Fruit fly (Drosophila melanogaster): ENCODE data around the gene CG13950.

CG13950 gene

DNA sequence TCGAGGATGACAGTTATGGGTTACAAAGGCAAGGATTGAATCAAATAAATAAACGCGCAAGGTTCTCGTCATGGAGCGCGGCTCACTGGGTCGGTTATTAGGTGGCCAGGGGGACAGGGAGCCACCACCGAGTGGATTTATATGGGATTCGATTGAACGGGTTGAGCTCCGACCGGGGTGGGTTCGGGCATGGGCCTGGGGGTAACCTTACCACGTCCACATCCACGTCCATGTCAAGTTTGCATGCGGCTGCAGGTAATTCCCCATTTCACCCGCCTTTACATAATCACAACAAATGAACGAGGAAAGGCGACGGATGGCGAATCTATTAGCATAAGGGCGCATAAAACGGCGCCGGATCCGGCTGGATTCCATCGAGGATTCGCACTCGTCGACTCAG lies at the start of gene CG13950:
Gene CG13950, plus strand, starts transcription at position 301 of the 400 bp plus-strand sequence.
- TF ChIP-seq CG8478 (optimal IDR thresholded peaks at IDR 0.05) (no peak), Dll (optimal IDR thresholded peaks at IDR 0.05) (no peak), pan (optimal IDR thresholded peaks at IDR 0.05) (no peak), usp (GFP tag; optimal IDR thresholded peaks at IDR 0.05) (no peak), psq (optimal IDR thresholded peaks at IDR 0.05) (no peak), EcR (GFP tag; optimal IDR thresholded peaks at IDR 0.05) (no peak)

dm6 chr2L:810277-810676 lies 49.7 kb upstream of the CG13950 start, which contains the start of gene Nnf1b:
TSS of gene Nnf1b (plus strand) at chr2L:810577.
- TF ChIP-seq Dll (optimal IDR thresholded peaks at IDR 0.05): no peak
- TF ChIP-seq usp (GFP tag; optimal IDR thresholded peaks at IDR 0.05): no peak
- TF ChIP-seq pan (optimal IDR thresholded peaks at IDR 0.05): no peak
- TF ChIP-seq psq (optimal IDR thresholded peaks at IDR 0.05): no peak
- TF ChIP-seq EcR (GFP tag; optimal IDR thresholded peaks at IDR 0.05): no peak
- TF ChIP-seq CG8478 (optimal IDR thresholded peaks at IDR 0.05): no peak

DNA sequence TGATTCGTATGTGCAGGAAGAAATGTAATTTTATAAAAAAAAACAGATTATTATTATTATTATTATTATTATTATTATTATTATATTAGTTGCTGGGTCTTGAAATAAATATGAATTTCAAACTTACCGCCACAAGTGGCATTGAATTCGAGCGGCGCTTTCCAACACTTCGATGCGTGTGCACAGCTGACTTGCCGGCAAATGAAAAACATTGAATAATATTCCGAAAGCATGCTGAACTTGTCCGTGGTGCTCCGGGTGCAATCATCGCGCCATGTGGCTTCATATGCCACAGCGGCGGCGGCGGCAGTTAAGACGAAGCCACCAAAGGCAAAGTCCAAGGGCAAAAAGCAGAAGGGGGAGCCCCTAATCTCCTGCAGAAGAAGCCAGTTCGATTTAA lies 48.6 kb upstream of the CG13950 start, which contains the start of gene Dbp21E2:
Gene Dbp21E2, plus strand, starts transcription at position 180 of the 400 bp plus-strand sequence.
- TF ChIP-seq usp (GFP tag; optimal IDR thresholded peaks at IDR 0.05) (no peak), CG8478 (optimal IDR thresholded peaks at IDR 0.05) (no peak), pan (optimal IDR thresholded peaks at IDR 0.05) (no peak), Dll (optimal IDR thresholded peaks at IDR 0.05) (no peak), EcR (GFP tag; optimal IDR thresholded peaks at IDR 0.05) (no peak), psq (optimal IDR thresholded peaks at IDR 0.05) (no peak)

DNA sequence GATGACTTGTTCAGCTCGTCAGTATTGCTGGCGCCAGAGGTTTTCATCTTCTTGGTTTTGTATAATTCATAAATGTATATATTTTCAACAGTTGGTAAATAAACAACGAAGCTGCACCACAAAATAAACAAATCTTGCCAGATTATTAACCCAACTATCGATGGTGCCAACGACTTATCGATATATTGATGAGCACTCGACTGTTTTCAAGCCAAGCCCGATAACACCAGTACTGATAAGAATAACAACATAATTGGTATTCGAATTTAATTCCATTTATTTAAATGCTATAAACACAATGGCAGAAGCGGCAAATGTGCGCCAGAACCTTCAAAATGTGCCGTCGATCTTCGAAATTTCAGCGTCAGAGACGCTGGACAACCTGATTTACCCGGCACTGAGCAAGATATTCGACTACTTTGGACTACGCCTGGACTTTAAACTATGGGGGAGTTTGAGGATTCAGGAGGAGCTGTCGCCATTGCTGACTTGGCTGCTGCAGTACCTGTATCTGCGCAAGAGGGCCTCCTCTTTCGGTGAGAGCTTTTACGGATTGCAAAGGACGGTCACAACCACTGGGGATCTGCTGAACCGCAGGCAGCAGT lies 44.1 kb upstream of the CG13950 start, which contains the start of the genes Saf6 and Pex12:
Gene Saf6, minus strand, starts transcription at position 166 of the 605 bp plus-strand sequence.
Gene Pex12, plus strand, starts transcription at position 209 of the 605 bp plus-strand sequence.
- TF ChIP-seq psq (optimal IDR thresholded peaks at IDR 0.05) (no peak), pan (optimal IDR thresholded peaks at IDR 0.05) (no peak), CG8478 (optimal IDR thresholded peaks at IDR 0.05) (no peak), Dll (optimal IDR thresholded peaks at IDR 0.05) (no peak), usp (GFP tag; optimal IDR thresholded peaks at IDR 0.05) (no peak), EcR (GFP tag; optimal IDR thresholded peaks at IDR 0.05) (no peak)

DNA sequence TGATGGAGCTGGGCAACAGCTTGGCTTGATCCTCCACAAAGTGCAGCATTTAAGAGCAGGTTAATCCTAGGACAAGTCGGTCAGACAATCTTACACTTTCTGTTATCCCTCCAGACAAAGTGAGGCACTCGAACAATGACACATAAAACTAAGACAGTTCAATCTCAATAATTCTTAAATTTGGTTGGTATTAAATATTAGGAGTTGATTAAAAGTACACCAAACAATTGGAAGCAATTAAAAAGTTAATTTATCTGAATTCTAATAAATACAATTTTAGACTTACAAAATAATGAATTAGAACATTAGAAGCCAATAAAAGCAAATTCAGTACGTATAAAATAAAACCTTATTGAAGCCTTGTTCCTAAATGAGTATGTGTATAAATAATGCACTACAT lies 42.1 kb upstream of the CG13950 start, which contains the start of gene CG15880:
Gene CG15880, minus strand, starts transcription at position 101 of the 400 bp plus-strand sequence.
- TF ChIP-seq usp (GFP tag; optimal IDR thresholded peaks at IDR 0.05): no peak
- no peak for TF ChIP-seq CG8478 (optimal IDR thresholded peaks at IDR 0.05)
- TF ChIP-seq Dll (optimal IDR thresholded peaks at IDR 0.05): no peak
- TF ChIP-seq pan (optimal IDR thresholded peaks at IDR 0.05): no peak
- no peak for TF ChIP-seq EcR (GFP tag; optimal IDR thresholded peaks at IDR 0.05)
- no peak for TF ChIP-seq psq (optimal IDR thresholded peaks at IDR 0.05)

DNA sequence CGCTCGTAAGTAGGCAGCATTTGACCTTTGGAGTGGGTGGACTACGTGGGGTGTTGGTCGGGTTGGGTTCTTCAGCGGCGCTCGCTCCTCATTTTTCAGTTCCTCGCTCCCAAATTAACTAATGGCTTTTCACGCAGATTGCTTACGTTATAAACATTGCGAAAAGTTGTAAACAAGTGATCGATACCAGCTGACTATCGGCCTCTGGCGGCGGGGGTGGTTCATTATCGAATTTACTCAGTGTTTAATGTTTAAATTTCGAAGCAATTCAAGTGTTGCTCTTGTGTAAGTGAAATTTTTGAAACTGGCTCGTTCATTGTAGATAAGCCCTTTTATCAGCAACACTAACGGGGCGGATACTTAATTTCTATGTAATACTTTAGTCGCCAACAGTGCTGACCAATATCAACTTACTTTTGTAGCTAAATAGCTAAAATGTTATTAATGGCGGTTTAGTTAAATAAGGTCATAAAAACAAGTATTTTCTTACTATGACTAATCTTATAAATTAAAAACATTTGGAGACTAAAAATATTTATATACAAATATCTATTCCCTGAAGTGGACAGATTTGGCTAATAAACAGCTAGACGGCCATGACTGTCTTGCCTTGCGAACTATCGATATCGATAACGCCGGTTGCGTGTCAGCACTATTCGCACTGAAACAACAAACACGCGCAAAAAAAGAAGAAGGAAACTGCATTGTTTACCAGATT lies 40.5 kb upstream of the CG13950 start, which contains the start of the genes PGAP2 and Clp:
Gene PGAP2, minus strand, starts transcription at position 194 of the 718 bp plus-strand sequence.
Gene Clp, plus strand, starts transcription at position 650 of the 718 bp plus-strand sequence.
- TF ChIP-seq usp (GFP tag; optimal IDR thresholded peaks at IDR 0.05) (no peak), pan (optimal IDR thresholded peaks at IDR 0.05) (no peak), EcR (GFP tag; optimal IDR thresholded peaks at IDR 0.05) (no peak), CG8478 (optimal IDR thresholded peaks at IDR 0.05) (no peak), psq (optimal IDR thresholded peaks at IDR 0.05) (no peak), Dll (optimal IDR thresholded peaks at IDR 0.05) (no peak)

- TF ChIP-seq psq (optimal IDR thresholded peaks at IDR 0.05) (no peak), CG8478 (optimal IDR thresholded peaks at IDR 0.05) (no peak), Dll (optimal IDR thresholded peaks at IDR 0.05) (no peak), usp (GFP tag; optimal IDR thresholded peaks at IDR 0.05) (no peak), EcR (GFP tag; optimal IDR thresholded peaks at IDR 0.05) (no peak), pan (optimal IDR thresholded peaks at IDR 0.05) (no peak)
Observed at dm6 chr2L:821242-821985, 38.6 kb upstream of the CG13950 start, which contains the start of gene CG3662. TSS of gene CG3662 (plus strand) at chr2L:821289.

- TF ChIP-seq pan (optimal IDR thresholded peaks at IDR 0.05) (no peak), EcR (GFP tag; optimal IDR thresholded peaks at IDR 0.05) (no peak), usp (GFP tag; optimal IDR thresholded peaks at IDR 0.05) (no peak), CG8478 (optimal IDR thresholded peaks at IDR 0.05) (no peak), Dll (optimal IDR thresholded peaks at IDR 0.05) (no peak), psq (optimal IDR thresholded peaks at IDR 0.05) (no peak)
Observed at dm6 chr2L:821986-822711, 37.8 kb upstream of the CG13950 start.

- TF ChIP-seq Dll (optimal IDR thresholded peaks at IDR 0.05): no peak
- no peak for TF ChIP-seq pan (optimal IDR thresholded peaks at IDR 0.05)
- TF ChIP-seq psq (optimal IDR thresholded peaks at IDR 0.05): no peak
- TF ChIP-seq CG8478 (optimal IDR thresholded peaks at IDR 0.05): no peak
- TF ChIP-seq usp (GFP tag; optimal IDR thresholded peaks at IDR 0.05): no peak
- no peak for TF ChIP-seq EcR (GFP tag; optimal IDR thresholded peaks at IDR 0.05)
Observed at dm6 chr2L:825768-826263, 34.2 kb upstream of the CG13950 start, which contains the start of the genes CG3862 and dock. TSS of gene CG3862 (minus strand) at chr2L:825861. TSS of gene dock (plus strand) at chr2L:825969.

DNA sequence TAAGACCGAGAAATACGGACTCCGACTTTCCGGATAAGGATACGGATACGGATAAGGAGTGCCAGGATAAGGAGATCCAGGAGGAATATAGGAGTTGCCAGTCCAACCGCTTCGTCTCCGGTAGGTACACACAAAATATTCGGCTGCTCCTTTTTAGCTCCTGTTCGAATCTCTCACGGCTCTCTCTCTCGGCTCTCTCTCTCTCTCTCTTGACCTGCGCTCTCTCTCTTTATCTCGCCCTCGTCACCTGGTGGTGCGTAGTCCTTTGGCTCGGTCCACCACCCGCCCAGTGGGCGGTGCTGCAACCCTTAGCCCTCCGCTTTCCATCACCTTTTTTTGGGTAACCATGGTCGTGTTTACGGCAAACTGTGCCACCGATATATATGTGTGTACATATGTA lies 33.6 kb upstream of the CG13950 start:
- TF ChIP-seq usp (GFP tag; optimal IDR thresholded peaks at IDR 0.05) (no peak), psq (optimal IDR thresholded peaks at IDR 0.05) (no peak), CG8478 (optimal IDR thresholded peaks at IDR 0.05) (no peak), EcR (GFP tag; optimal IDR thresholded peaks at IDR 0.05) (no peak), Dll (optimal IDR thresholded peaks at IDR 0.05) (peak; percentile 46), pan (optimal IDR thresholded peaks at IDR 0.05) (no peak)

Measured in whole organism.